Worm (Caenorhabditis elegans): Measurements from ENCODE around the gene nhr-78.

Gene nhr-78

DNA sequence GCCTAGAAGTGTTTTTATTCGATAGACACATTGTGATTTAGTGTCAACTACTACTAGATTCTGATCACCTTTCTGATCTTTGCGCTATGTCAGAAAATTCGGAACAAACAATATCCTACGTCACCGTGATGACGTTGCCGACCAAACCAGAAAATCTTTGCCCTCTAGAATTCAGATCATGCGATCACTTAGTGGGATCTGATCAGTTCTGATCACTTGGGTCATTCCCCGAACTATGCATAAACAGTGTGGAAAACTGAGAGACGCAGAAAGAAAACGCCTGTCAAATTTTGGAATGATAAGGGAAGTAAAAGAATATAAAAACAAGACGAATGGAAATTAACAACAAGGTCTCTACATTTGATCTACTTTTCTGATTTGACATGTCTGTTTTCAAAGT is 16.9 kb upstream of the nhr-78 start, which contains the start of gene F15E6.3:
F15E6.3 (plus strand) TSS at position 344 of the 400 bp plus-strand sequence.
- no peak for TF ChIP-seq med-1 (GFP tag; optimal IDR thresholded peaks at IDR 0.05; ENCODE audit: insufficient read depth)
- TF ChIP-seq tab-1 (GFP tag; IDR thresholded peaks at IDR 0.05) = no peak
- TF ChIP-seq flt-1 (GFP tag; IDR thresholded peaks at IDR 0.05) = no peak
- no peak for TF ChIP-seq klf-2 (GFP tag; conservative IDR thresholded peaks at IDR 0.05)
- no peak for TF ChIP-seq ztf-23 (GFP tag; IDR thresholded peaks at IDR 0.05)
- no peak for TF ChIP-seq ztf-29 (GFP tag; IDR thresholded peaks at IDR 0.05)
- no peak for TF ChIP-seq T22C8.4 (GFP tag; IDR thresholded peaks at IDR 0.05)
- no peak for TF ChIP-seq ref-1 (GFP tag; conservative IDR thresholded peaks at IDR 0.05)
- TF ChIP-seq cog-1 (tag; optimal IDR thresholded peaks at IDR 0.05) = no peak

DNA sequence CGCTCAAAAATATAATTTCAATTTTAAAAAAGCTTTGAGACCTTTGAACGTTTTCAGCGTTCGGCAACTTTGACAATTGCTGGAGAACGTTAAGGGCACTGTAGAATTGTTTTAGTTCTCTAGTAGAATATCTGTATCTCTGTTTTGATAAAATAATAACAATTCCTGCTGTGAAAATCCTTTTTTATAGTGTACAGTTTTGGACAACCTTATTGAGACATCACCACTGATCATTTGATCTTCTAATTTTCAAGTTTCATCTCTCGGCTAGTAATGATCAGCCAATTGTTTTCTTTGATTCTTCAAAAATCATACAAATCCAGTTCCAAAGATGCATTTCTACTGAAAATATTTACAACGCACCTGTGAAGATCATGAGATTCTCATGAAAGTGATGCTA is 14.9 kb upstream of the nhr-78 start, which contains the start of gene F15E6.10:
F15E6.10 (plus strand) TSS at position 301 of the 400 bp plus-strand sequence.
- TF ChIP-seq T22C8.4 (GFP tag; IDR thresholded peaks at IDR 0.05) = no peak
- no peak for TF ChIP-seq ztf-29 (GFP tag; IDR thresholded peaks at IDR 0.05)
- no peak for TF ChIP-seq ref-1 (GFP tag; conservative IDR thresholded peaks at IDR 0.05)
- TF ChIP-seq med-1 (GFP tag; optimal IDR thresholded peaks at IDR 0.05; ENCODE audit: insufficient read depth) = no peak
- TF ChIP-seq ztf-23 (GFP tag; IDR thresholded peaks at IDR 0.05) = no peak
- TF ChIP-seq cog-1 (tag; optimal IDR thresholded peaks at IDR 0.05) = no peak
- TF ChIP-seq tab-1 (GFP tag; IDR thresholded peaks at IDR 0.05) = no peak
- no peak for TF ChIP-seq flt-1 (GFP tag; IDR thresholded peaks at IDR 0.05)
- TF ChIP-seq klf-2 (GFP tag; conservative IDR thresholded peaks at IDR 0.05) = no peak

- TF ChIP-seq klf-2 (GFP tag; conservative IDR thresholded peaks at IDR 0.05) (no peak), T22C8.4 (GFP tag; IDR thresholded peaks at IDR 0.05) (no peak), ztf-29 (GFP tag; IDR thresholded peaks at IDR 0.05) (no peak), flt-1 (GFP tag; IDR thresholded peaks at IDR 0.05) (no peak), ztf-23 (GFP tag; IDR thresholded peaks at IDR 0.05) (no peak), med-1 (GFP tag; optimal IDR thresholded peaks at IDR 0.05; ENCODE audit: insufficient read depth) (no peak), ref-1 (GFP tag; conservative IDR thresholded peaks at IDR 0.05) (no peak), cog-1 (tag; optimal IDR thresholded peaks at IDR 0.05) (no peak), tab-1 (GFP tag; IDR thresholded peaks at IDR 0.05) (no peak)
Measured at ce11 chrIV:4291174-4291573, 13.5 kb upstream of the nhr-78 start, which contains the start of gene F15E6.4. F15E6.4 (plus strand) TSS chrIV:4291474.

- no peak for TF ChIP-seq ref-1 (GFP tag; conservative IDR thresholded peaks at IDR 0.05)
- TF ChIP-seq T22C8.4 (GFP tag; IDR thresholded peaks at IDR 0.05) = no peak
- no peak for TF ChIP-seq flt-1 (GFP tag; IDR thresholded peaks at IDR 0.05)
- TF ChIP-seq cog-1 (tag; optimal IDR thresholded peaks at IDR 0.05) = no peak
- no peak for TF ChIP-seq tab-1 (GFP tag; IDR thresholded peaks at IDR 0.05)
- no peak for TF ChIP-seq ztf-29 (GFP tag; IDR thresholded peaks at IDR 0.05)
- no peak for TF ChIP-seq ztf-23 (GFP tag; IDR thresholded peaks at IDR 0.05)
- no peak for TF ChIP-seq med-1 (GFP tag; optimal IDR thresholded peaks at IDR 0.05; ENCODE audit: insufficient read depth)
- no peak for TF ChIP-seq klf-2 (GFP tag; conservative IDR thresholded peaks at IDR 0.05)
Measured at ce11 chrIV:4290472-4290871, 12.8 kb upstream of the nhr-78 start, which contains the start of gene dct-7. dct-7 (minus strand) TSS chrIV:4290572.

DNA sequence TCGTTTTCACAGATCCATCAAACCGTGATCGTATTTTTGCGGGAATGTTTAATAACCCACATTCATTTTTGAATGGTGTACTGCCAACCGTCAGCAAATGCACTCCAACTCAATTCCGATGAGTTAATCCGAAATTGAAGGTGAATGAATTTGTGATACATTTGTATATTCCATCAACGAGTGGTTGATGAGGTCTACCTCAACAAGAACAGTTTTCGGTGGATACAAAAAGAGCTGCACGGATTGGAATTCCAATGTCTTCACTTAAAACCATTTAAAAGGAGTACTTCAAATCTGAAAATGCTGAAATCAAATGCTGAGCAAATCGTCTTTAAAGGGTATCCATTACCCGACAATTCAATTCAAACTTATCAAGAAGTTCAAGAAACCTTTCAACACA is 11.6 kb upstream of the nhr-78 start, which contains the start of gene F15E6.5:
F15E6.5 (plus strand) TSS at position 301 of the 400 bp plus-strand sequence.
- TF ChIP-seq ref-1 (GFP tag; conservative IDR thresholded peaks at IDR 0.05) (no peak), ztf-29 (GFP tag; IDR thresholded peaks at IDR 0.05) (no peak), T22C8.4 (GFP tag; IDR thresholded peaks at IDR 0.05) (no peak), cog-1 (tag; optimal IDR thresholded peaks at IDR 0.05) (no peak), flt-1 (GFP tag; IDR thresholded peaks at IDR 0.05) (no peak), med-1 (GFP tag; optimal IDR thresholded peaks at IDR 0.05; ENCODE audit: insufficient read depth) (no peak), klf-2 (GFP tag; conservative IDR thresholded peaks at IDR 0.05) (no peak), ztf-23 (GFP tag; IDR thresholded peaks at IDR 0.05) (no peak), tab-1 (GFP tag; IDR thresholded peaks at IDR 0.05) (no peak)

DNA sequence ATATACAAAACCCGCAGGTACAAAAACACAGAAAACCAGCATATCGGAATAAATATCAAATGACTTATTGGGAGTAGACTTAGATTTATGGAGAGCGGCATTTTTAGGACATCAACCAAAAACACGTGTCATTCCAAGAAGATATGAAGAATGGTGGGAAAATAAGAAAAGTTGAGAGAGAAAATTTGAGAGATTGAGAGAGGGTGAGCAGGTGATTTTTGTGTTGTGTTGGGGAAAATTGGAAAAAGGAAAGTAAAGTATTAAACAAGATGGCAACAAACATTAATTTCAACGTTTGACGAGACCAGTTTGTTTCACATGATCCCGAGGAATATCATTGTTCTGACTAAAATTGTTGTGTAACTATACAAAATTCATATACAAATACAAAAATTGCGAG is 10.7 kb upstream of the nhr-78 start, which contains the start of gene srv-4:
srv-4 (minus strand) TSS at position 101 of the 400 bp plus-strand sequence.
- TF ChIP-seq ref-1 (GFP tag; conservative IDR thresholded peaks at IDR 0.05) = no peak
- no peak for TF ChIP-seq ztf-23 (GFP tag; IDR thresholded peaks at IDR 0.05)
- no peak for TF ChIP-seq tab-1 (GFP tag; IDR thresholded peaks at IDR 0.05)
- TF ChIP-seq med-1 (GFP tag; optimal IDR thresholded peaks at IDR 0.05; ENCODE audit: insufficient read depth) = no peak

ce11 chrIV:4284989-4285388 is 7.3 kb upstream of the nhr-78 start:
- TF ChIP-seq flt-1 (GFP tag; IDR thresholded peaks at IDR 0.05) = no peak
- no peak for TF ChIP-seq tab-1 (GFP tag; IDR thresholded peaks at IDR 0.05)
- no peak for TF ChIP-seq cog-1 (tag; optimal IDR thresholded peaks at IDR 0.05)
- no peak for TF ChIP-seq ztf-23 (GFP tag; IDR thresholded peaks at IDR 0.05)
- no peak for TF ChIP-seq med-1 (GFP tag; optimal IDR thresholded peaks at IDR 0.05; ENCODE audit: insufficient read depth)
- no peak for TF ChIP-seq ztf-29 (GFP tag; IDR thresholded peaks at IDR 0.05)
- TF ChIP-seq klf-2 (GFP tag; conservative IDR thresholded peaks at IDR 0.05) = no peak
- no peak for TF ChIP-seq T22C8.4 (GFP tag; IDR thresholded peaks at IDR 0.05)
- no peak for TF ChIP-seq ref-1 (GFP tag; conservative IDR thresholded peaks at IDR 0.05)

DNA sequence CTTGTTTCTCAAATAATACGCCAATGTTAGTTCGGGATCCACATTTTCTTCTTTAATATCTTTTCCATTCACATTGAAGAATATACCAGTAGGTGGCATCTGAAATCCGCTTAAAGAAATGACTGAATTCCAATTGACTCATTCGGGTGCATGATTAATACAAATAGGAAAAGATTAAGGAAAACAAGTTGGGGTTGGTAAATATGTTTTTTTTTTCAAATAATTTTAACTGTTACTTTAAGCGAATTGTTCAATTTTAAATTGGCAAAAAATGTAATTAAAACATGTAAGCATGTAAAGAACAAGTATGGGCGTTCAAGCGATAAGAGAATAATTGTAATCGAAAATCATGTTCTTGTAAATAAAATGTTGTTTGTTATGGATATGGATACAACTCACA is 6.3 kb upstream of the nhr-78 start, which contains the start of gene F15E6.6:
F15E6.6 (minus strand) TSS at position 101 of the 400 bp plus-strand sequence.
- TF ChIP-seq klf-2 (GFP tag; conservative IDR thresholded peaks at IDR 0.05) = no peak
- no peak for TF ChIP-seq ref-1 (GFP tag; conservative IDR thresholded peaks at IDR 0.05)
- TF ChIP-seq cog-1 (tag; optimal IDR thresholded peaks at IDR 0.05) = no peak

DNA sequence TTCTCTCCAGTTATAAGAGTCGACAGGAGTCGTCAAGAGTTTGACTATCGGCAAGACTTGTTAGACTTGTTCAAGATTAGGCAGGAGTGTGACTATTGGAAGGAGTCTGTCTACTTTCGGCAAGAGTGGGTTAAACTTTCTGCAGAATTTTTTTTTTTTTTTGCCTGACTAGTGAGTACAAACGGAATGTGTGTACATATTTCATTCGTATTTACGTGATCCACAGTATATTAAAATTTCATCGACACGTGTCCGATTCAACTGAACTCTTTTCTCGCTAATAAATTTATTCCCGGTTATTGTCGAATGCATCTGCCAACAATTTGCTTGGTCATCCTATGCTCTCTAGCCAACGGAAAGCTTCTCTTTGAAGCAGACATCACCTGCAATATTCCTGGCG is 5.5 kb downstream of the nhr-78 start, which contains the start of gene F36A4.1:
F36A4.1 (plus strand) TSS at position 301 of the 400 bp plus-strand sequence.
- TF ChIP-seq med-1 (GFP tag; optimal IDR thresholded peaks at IDR 0.05; ENCODE audit: insufficient read depth) (no peak), tab-1 (GFP tag; IDR thresholded peaks at IDR 0.05) (no peak), flt-1 (GFP tag; IDR thresholded peaks at IDR 0.05) (no peak), klf-2 (GFP tag; conservative IDR thresholded peaks at IDR 0.05) (no peak), ztf-29 (GFP tag; IDR thresholded peaks at IDR 0.05) (no peak), ref-1 (GFP tag; conservative IDR thresholded peaks at IDR 0.05) (no peak), cog-1 (tag; optimal IDR thresholded peaks at IDR 0.05) (no peak), ztf-23 (GFP tag; IDR thresholded peaks at IDR 0.05) (no peak), T22C8.4 (GFP tag; IDR thresholded peaks at IDR 0.05) (no peak)

ce11 chrIV:4270925-4271324 is 6.8 kb downstream of the nhr-78 start, which contains the start of gene F36A4.2:
F36A4.2 (plus strand) TSS chrIV:4271225.
- TF ChIP-seq flt-1 (GFP tag; IDR thresholded peaks at IDR 0.05) (no peak), ztf-23 (GFP tag; IDR thresholded peaks at IDR 0.05) (no peak), ztf-29 (GFP tag; IDR thresholded peaks at IDR 0.05) (no peak), ref-1 (GFP tag; conservative IDR thresholded peaks at IDR 0.05) (no peak), T22C8.4 (GFP tag; IDR thresholded peaks at IDR 0.05) (no peak), tab-1 (GFP tag; IDR thresholded peaks at IDR 0.05) (no peak), cog-1 (tag; optimal IDR thresholded peaks at IDR 0.05) (no peak), med-1 (GFP tag; optimal IDR thresholded peaks at IDR 0.05; ENCODE audit: insufficient read depth) (no peak), klf-2 (GFP tag; conservative IDR thresholded peaks at IDR 0.05) (no peak)

All from whole organism, midembryonic.